Comparison of ENCODE assay signal across 2 fruit fly cellular contexts in the genomic region with DNA sequence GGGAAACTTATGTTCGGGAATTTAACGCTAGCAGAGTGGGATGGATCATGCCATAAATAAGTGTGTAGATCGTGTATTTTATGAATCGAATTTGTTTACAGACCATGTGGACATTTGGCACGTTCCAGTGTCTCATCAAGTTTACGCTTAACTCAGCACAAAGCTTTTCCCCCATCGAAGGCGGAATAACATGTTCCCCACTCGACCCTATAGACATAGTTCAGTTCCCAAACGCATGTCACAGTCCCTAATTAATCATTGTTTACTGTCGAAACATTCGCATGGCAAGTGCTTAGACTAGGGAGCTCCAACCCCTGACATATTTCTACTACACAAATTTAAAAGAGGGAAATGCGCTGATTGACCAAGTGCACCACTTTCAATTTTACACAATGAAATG.
A peak's percentile ranks its signal among the peaks of the same experiment; 100 is the strongest.
TF ChIP-seq lines count a peak whose summit lies in the region.

No protein-coding gene starts in this region.

- no peak for TF ChIP-seq CTCF in whole organism, embryonic (GFP tag; optimal IDR thresholded peaks at IDR 0.05; lab: Kevin White, UChicago)

TF ChIP-seq in whole organism, embryonic, 481 proteins besides CTCF, POLR2A, EP300 and RAD21 (continues in another document):
- TF ChIP-seq CG33557 (GFP tag; optimal IDR thresholded peaks at IDR 0.05; lab: Kevin White, UChicago) (peak; percentile 28), CG10979 (tag; optimal IDR thresholded peaks at IDR 0.05; lab: Kevin White, UChicago) (no peak), CG1602 (GFP tag; optimal IDR thresholded peaks at IDR 0.05; lab: Kevin White, UChicago) (no peak), CG3163 (GFP tag; optimal IDR thresholded peaks at IDR 0.05; lab: Kevin White, UChicago) (no peak), CG6813 (GFP tag; optimal IDR thresholded peaks at IDR 0.05; lab: Kevin White, UChicago) (peak; percentile 22), CG31388 (GFP tag; optimal IDR thresholded peaks at IDR 0.05; lab: Kevin White, UChicago) (no peak), CG10543 (GFP tag; optimal IDR thresholded peaks at IDR 0.05; lab: Kevin White, UChicago) (no peak), gce (GFP tag; IDR thresholded peaks at IDR 0.05; lab: Robert Waterston, UW) (no peak), PHDP (tag; optimal IDR thresholded peaks at IDR 0.05; lab: Kevin White, UChicago) (no peak), ttk (GFP tag; IDR thresholded peaks at IDR 0.05; lab: Robert Waterston, UW) (no peak), lmd (GFP tag; IDR thresholded peaks at IDR 0.05; lab: Robert Waterston, UW) (no peak), CG6689 (GFP tag; IDR thresholded peaks at IDR 0.05; lab: Robert Waterston, UW) (no peak), Meics (GFP tag; optimal IDR thresholded peaks at IDR 0.05; lab: Kevin White, UChicago) (no peak), CG9215 (GFP tag; IDR thresholded peaks at IDR 0.05; lab: Robert Waterston, UW) (no peak), Bteb2 (GFP tag; optimal IDR thresholded peaks at IDR 0.05; lab: Kevin White, UChicago) (no peak), H2.0 (GFP tag; IDR thresholded peaks at IDR 0.05; lab: Robert Waterston, UW) (no peak), fd64A (GFP tag; optimal IDR thresholded peaks at IDR 0.05; lab: Kevin White, UChicago) (no peak), CG1529 (GFP tag; optimal IDR thresholded peaks at IDR 0.05; lab: Kevin White, UChicago) (no peak), BtbVII (GFP tag; optimal IDR thresholded peaks at IDR 0.05; lab: Kevin White, UChicago) (no peak), CG12769 (tag; optimal IDR thresholded peaks at IDR 0.05; lab: Kevin White, UChicago) (peak; percentile 59), CG30020 (tag; optimal IDR thresholded peaks at IDR 0.05; lab: Kevin White, UChicago) (no peak), CG18619 (GFP tag; optimal IDR thresholded peaks at IDR 0.05; lab: Kevin White, UChicago) (no peak), repo (GFP tag; optimal IDR thresholded peaks at IDR 0.05; lab: Kevin White, UChicago) (no peak), CG8290 (GFP tag; optimal IDR thresholded peaks at IDR 0.05; lab: Kevin White, UChicago) (no peak), CG8290 (tag; optimal IDR thresholded peaks at IDR 0.05; lab: Kevin White, UChicago) (peak in 1 of 2 experiments; percentile 33), slp2 (GFP tag; optimal IDR thresholded peaks at IDR 0.05; lab: Kevin White, UChicago) (no peak), ara (GFP tag; IDR thresholded peaks at IDR 0.05; lab: Robert Waterston, UW) (peak; percentile 48; the same call in 1 of the 2 replicates), sim (GFP tag; IDR thresholded peaks at IDR 0.05; lab: Robert Waterston, UW) (no peak), Med (GFP tag; lab: Kevin White, UChicago) (peak; percentile 65), prd (optimal IDR thresholded peaks at IDR 0.05; lab: Kevin White, UChicago) (no peak), prd (GFP tag; IDR thresholded peaks at IDR 0.05; lab: Robert Waterston, UW) (no peak), zfh2 (GFP tag; optimal IDR thresholded peaks at IDR 0.05; lab: Kevin White, UChicago) (no peak), fu2 (GFP tag; optimal IDR thresholded peaks at IDR 0.05; lab: Kevin White, UChicago) (no peak), CG15011 (GFP tag; optimal IDR thresholded peaks at IDR 0.05; lab: Kevin White, UChicago) (no peak), Hmr (GFP tag; optimal IDR thresholded peaks at IDR 0.05; lab: Kevin White, UChicago) (no peak), Awh (GFP tag; IDR thresholded peaks at IDR 0.05; lab: Robert Waterston, UW) (no peak), tap (tag; optimal IDR thresholded peaks at IDR 0.05; lab: Kevin White, UChicago) (no peak), CG11696 (GFP tag; IDR thresholded peaks at IDR 0.05; lab: Robert Waterston, UW) (no peak), pnt (GFP tag; optimal IDR thresholded peaks at IDR 0.05; lab: Kevin White, UChicago) (no peak), CG1832 (GFP tag; optimal IDR thresholded peaks at IDR 0.05; lab: Kevin White, UChicago) (no peak), lab (GFP tag; optimal IDR thresholded peaks at IDR 0.05; lab: Kevin White, UChicago) (peak; percentile 22), bsh (GFP tag; optimal IDR thresholded peaks at IDR 0.05; lab: Kevin White, UChicago) (peak in 1 of 2 experiments; percentile 30), Optix (GFP tag; IDR thresholded peaks at IDR 0.05; lab: Robert Waterston, UW) (no peak), Lhr (GFP tag; optimal IDR thresholded peaks at IDR 0.05; lab: Kevin White, UChicago) (no peak), eve (GFP tag; optimal IDR thresholded peaks at IDR 0.05; lab: Kevin White, UChicago) (no peak), sna (GFP tag; IDR thresholded peaks at IDR 0.05; lab: Robert Waterston, UW; ENCODE audit: partially characterized antibody) (no peak)

TF ChIP-seq in whole organism, prepupa, 60 proteins besides CTCF, POLR2A, EP300 and RAD21:
- TF ChIP-seq fd59A (GFP tag; optimal IDR thresholded peaks at IDR 0.05; lab: Kevin White, UChicago) (no peak), CG34406 (GFP tag; optimal IDR thresholded peaks at IDR 0.05; lab: Kevin White, UChicago) (no peak), fkh (GFP tag; optimal IDR thresholded peaks at IDR 0.05; lab: Kevin White, UChicago) (peak; percentile 19), Blimp-1 (GFP tag; optimal IDR thresholded peaks at IDR 0.05; lab: Kevin White, UChicago) (no peak)
